Fruit fly (Drosophila melanogaster) whole organism, embryonic: ENCODE data around the gene XRCC1.
A peak's percentile ranks its signal among the peaks of the same experiment; 100 is the strongest.

Source experiments
- ATbp ChIP-seq: fragments of 200-800 bp; sonication (Bioruptor generic); optimal IDR thresholded peaks from 2 replicates; lab custom pipeline; 2017; ENCODE audit warnings: missing biosample characterization, mild to moderate bottlenecking, missing genetic modification characterization, missing genetic modification reagents
- Antp ChIP-seq: fragments of 200-800 bp; sonication (Bioruptor generic); optimal IDR thresholded peaks from 3 replicates; lab custom pipeline; 2016; ENCODE audit warnings: missing biosample characterization, missing genetic modification characterization
- Awh ChIP-seq: fragments of 200-800 bp; sonication (Bioruptor generic); IDR thresholded peaks from 2 replicates; pipeline ENCODE4, ENCODE4 v1.3.6; 2022; ENCODE audit warnings: missing biosample characterization, missing genetic modification characterization
- B-H1 ChIP-seq: fragments of 200-800 bp; sonication (Bioruptor generic); IDR thresholded peaks from 3 replicates; pipeline ENCODE4 v1.3.6; 2022; ENCODE audit warnings: missing biosample characterization, missing genetic modification characterization
- B-H2 ChIP-seq: fragments of 200-800 bp; sonication (Bioruptor generic); optimal IDR thresholded peaks from 2 replicates; lab custom pipeline; 2018; ENCODE audit warnings: missing biosample characterization, mild to moderate bottlenecking, missing genetic modification characterization
- BEAF-32 ChIP-seq: fragments of 200-800 bp; sonication (Bioruptor generic); optimal IDR thresholded peaks from 3 replicates; lab custom pipeline; 2017; ENCODE audit warnings: missing biosample characterization, missing genetic modification characterization, mild to moderate bottlenecking, moderate library complexity, missing genetic modification reagents
- Blimp-1 ChIP-seq: fragments of 200-800 bp; sonication (Bioruptor generic); optimal IDR thresholded peaks from 3 replicates; lab custom pipeline; 2018; ENCODE audit warnings: missing biosample characterization, missing genetic modification characterization, mild to moderate bottlenecking, moderate library complexity, missing genetic modification reagents
- CG10209 ChIP-seq: fragments of 200-800 bp; sonication (Bioruptor generic); optimal IDR thresholded peaks from 3 replicates; lab custom pipeline; 2017; ENCODE audit warnings: missing biosample characterization, mild to moderate bottlenecking, missing genetic modification characterization, missing genetic modification reagents
- CG10462 ChIP-seq: fragments of 200-800 bp; sonication (Bioruptor generic); optimal IDR thresholded peaks from 2 replicates; lab custom pipeline; 2016; ENCODE audit warnings: missing biosample characterization, missing genetic modification characterization
- CG10543 ChIP-seq: fragments of 200-800 bp; sonication (Bioruptor generic); optimal IDR thresholded peaks from 3 replicates; lab custom pipeline; 2017; ENCODE audit warnings: missing biosample characterization, mild to moderate bottlenecking, missing genetic modification characterization, moderate library complexity
- CG11560 ChIP-seq: fragments of 200-800 bp; sonication (Bioruptor generic); IDR thresholded peaks from 3 replicates; pipeline ENCODE4 v1.3.6; 2022; ENCODE audit warnings: missing biosample characterization, missing genetic modification characterization
- CG11723 ChIP-seq: fragments of 200-800 bp; sonication (Bioruptor generic); optimal IDR thresholded peaks from 2 replicates; lab custom pipeline; 2017; ENCODE audit warnings: missing biosample characterization, mild to moderate bottlenecking, missing genetic modification characterization
- CG12744 ChIP-seq: fragments of 200-800 bp; sonication (Bioruptor generic); optimal IDR thresholded peaks from 2 replicates; lab custom pipeline; 2016; ENCODE audit warnings: missing biosample characterization, missing genetic modification characterization
- CG16863 ChIP-seq: fragments of 200-800 bp; sonication (Bioruptor generic); optimal IDR thresholded peaks from 3 replicates; lab custom pipeline; 2016; ENCODE audit warnings: missing biosample characterization, missing genetic modification characterization
- CG2875 ChIP-seq: fragments of 200-800 bp; sonication (Bioruptor generic); optimal IDR thresholded peaks from 2 replicates; lab custom pipeline; 2017; ENCODE audit warnings: missing biosample characterization, mild to moderate bottlenecking, missing genetic modification characterization, missing genetic modification reagents
- CG33557 ChIP-seq: fragments of 200-800 bp; sonication (Bioruptor generic); optimal IDR thresholded peaks from 2 replicates; lab custom pipeline; 2019; ENCODE audit warnings: missing biosample characterization, mild to moderate bottlenecking, missing genetic modification characterization, moderate library complexity
- CG5245 ChIP-seq: fragments of 200-800 bp; sonication (Bioruptor generic); optimal IDR thresholded peaks from 3 replicates; lab custom pipeline; 2016; ENCODE audit warnings: missing biosample characterization, missing genetic modification characterization
- CG5953 ChIP-seq: fragments of 200-800 bp; sonication (Bioruptor generic); IDR thresholded peaks from 2 replicates; pipeline ENCODE4 v1.3.6; 2022; ENCODE audit warnings: missing biosample characterization, missing genetic modification characterization
- CG6813 ChIP-seq: fragments of 200-800 bp; sonication (Bioruptor generic); optimal IDR thresholded peaks from 2 replicates; lab custom pipeline; 2017; ENCODE audit warnings: missing biosample characterization, missing genetic modification characterization, mild to moderate bottlenecking, moderate library complexity, missing genetic modification reagents
- CG8478 ChIP-seq: fragments of >200 bp; optimal IDR thresholded peaks from 2 replicates; lab custom pipeline; 2018
- CG9215 ChIP-seq: fragments of 200-800 bp; sonication (Bioruptor generic); IDR thresholded peaks from 2 replicates; pipeline ENCODE4 v1.3.6; 2022; ENCODE audit warnings: missing biosample characterization, missing genetic modification characterization
- CG9437 ChIP-seq: fragments of 200-800 bp; sonication (Bioruptor generic); optimal IDR thresholded peaks from 2 replicates; lab custom pipeline; 2018; ENCODE audit warnings: missing biosample characterization, mild to moderate bottlenecking, missing genetic modification characterization
- CG9797 ChIP-seq: fragments of 200-800 bp; sonication (Bioruptor generic); optimal IDR thresholded peaks from 3 replicates; lab custom pipeline; 2018; ENCODE audit warnings: missing biosample characterization, mild to moderate bottlenecking, missing genetic modification characterization
- CHES-1-like ChIP-seq: fragments of 200-800 bp; sonication (Bioruptor generic); optimal IDR thresholded peaks from 2 replicates; lab custom pipeline; 2016; ENCODE audit warnings: missing biosample characterization, missing genetic modification characterization
- Chrac-16 ChIP-seq: fragments of 200-800 bp; sonication (Bioruptor generic); optimal IDR thresholded peaks from 3 replicates; lab custom pipeline; 2016; ENCODE audit warnings: missing biosample characterization, missing genetic modification characterization
- E2f1 ChIP-seq: fragments of 200-800 bp; sonication (Bioruptor generic); IDR thresholded peaks from 2 replicates; pipeline ENCODE4 v1.3.6; 2022; ENCODE audit warnings: missing biosample characterization, missing genetic modification characterization
- Elba2 ChIP-seq: fragments of 200-800 bp; sonication (Bioruptor generic); optimal IDR thresholded peaks from 3 replicates; lab custom pipeline; 2016; ENCODE audit warnings: missing biosample characterization, missing genetic modification characterization
- Ets65A ChIP-seq: fragments of 200-800 bp; sonication (Bioruptor generic); peaks from one replicate; lab custom pipeline; 2016; ENCODE audit warnings: missing biosample characterization, missing genetic modification characterization
- Fer2 ChIP-seq: fragments of 200-800 bp; sonication (Bioruptor generic); optimal IDR thresholded peaks from 2 replicates; lab custom pipeline; 2018; ENCODE audit warnings: missing biosample characterization, mild to moderate bottlenecking, missing genetic modification characterization, moderate library complexity
- Gsc ChIP-seq: fragments of 200-800 bp; sonication (Bioruptor generic); IDR thresholded peaks from 2 replicates; pipeline ENCODE4 v1.3.6; 2022; ENCODE audit warnings: missing biosample characterization, missing genetic modification characterization
- H2.0 ChIP-seq: fragments of 200-800 bp; sonication (Bioruptor generic); IDR thresholded peaks from 2 replicates; pipeline ENCODE4 v1.3.6; 2022; ENCODE audit warnings: missing biosample characterization, missing genetic modification characterization
- Lpt ChIP-seq: fragments of >200 bp; optimal IDR thresholded peaks from 2 replicates; lab custom pipeline; 2018; ENCODE audit warnings: missing biosample characterization, missing genetic modification characterization
- Side ChIP-seq: fragments of 200-800 bp; sonication (Bioruptor generic); optimal IDR thresholded peaks from 2 replicates; lab custom pipeline; 2016; ENCODE audit warnings: missing biosample characterization, missing genetic modification characterization
- Sin3A ChIP-seq: fragments of >200 bp; optimal IDR thresholded peaks from 2 replicates; lab custom pipeline; 2018
- Vsx1 ChIP-seq: fragments of 200-800 bp; sonication (Bioruptor generic); optimal IDR thresholded peaks from 2 replicates; lab custom pipeline; 2017; ENCODE audit warnings: missing biosample characterization, mild to moderate bottlenecking, missing genetic modification characterization, missing genetic modification reagents
- al ChIP-seq: fragments of 200-800 bp; sonication (Bioruptor generic); IDR thresholded peaks from 2 replicates; pipeline ENCODE4 v1.3.6; 2022; ENCODE audit warnings: missing biosample characterization, missing genetic modification characterization
- dmrt11E ChIP-seq: fragments of 200-800 bp; sonication (Bioruptor generic); optimal IDR thresholded peaks from 3 replicates; lab custom pipeline; 2018; ENCODE audit warnings: missing biosample characterization, mild to moderate bottlenecking, missing genetic modification characterization, moderate library complexity
- dmrt99B ChIP-seq: fragments of 200-800 bp; sonication (Bioruptor generic); optimal IDR thresholded peaks from 2 replicates; lab custom pipeline; 2018; ENCODE audit warnings: missing biosample characterization, mild to moderate bottlenecking, missing genetic modification characterization, moderate library complexity
- gcm ChIP-seq: fragments of 200-800 bp; sonication (Bioruptor generic); optimal IDR thresholded peaks from 2 replicates; lab custom pipeline; 2019; ENCODE audit warnings: missing biosample characterization, mild to moderate bottlenecking, missing genetic modification characterization, moderate library complexity
- gfzf ChIP-seq: fragments of 200-800 bp; sonication (Bioruptor generic); optimal IDR thresholded peaks from 2 replicates; lab custom pipeline; 2016; ENCODE audit warnings: missing biosample characterization, mild to moderate bottlenecking, missing genetic modification characterization, moderate library complexity
- hbn ChIP-seq: fragments of 200-800 bp; sonication (Bioruptor generic); IDR thresholded peaks from 2 replicates; pipeline ENCODE4 v1.3.6; 2022; ENCODE audit warnings: missing biosample characterization, missing genetic modification characterization; ENCODE audit not compliant: partially characterized antibody
- kah ChIP-seq: fragments of 200-800 bp; sonication (Bioruptor generic); optimal IDR thresholded peaks from 2 replicates; lab custom pipeline; 2018; ENCODE audit warnings: missing biosample characterization, mild to moderate bottlenecking, missing genetic modification characterization
- knrl ChIP-seq: fragments of 200-800 bp; sonication (Bioruptor generic); IDR thresholded peaks from 3 replicates; pipeline ENCODE4 v1.3.6; 2022; ENCODE audit warnings: missing biosample characterization, missing genetic modification characterization; ENCODE audit not compliant: partially characterized antibody
- nerfin-1 ChIP-seq: fragments of 200-800 bp; sonication (Bioruptor generic); optimal IDR thresholded peaks from 3 replicates; lab custom pipeline; 2019; ENCODE audit warnings: missing biosample characterization, mild to moderate bottlenecking, missing genetic modification characterization, moderate library complexity
- p53 ChIP-seq: fragments of 200-800 bp; sonication (Bioruptor generic); optimal IDR thresholded peaks from 2 replicates; lab custom pipeline; 2016; ENCODE audit warnings: missing biosample characterization, missing genetic modification characterization
- psq ChIP-seq: fragments of 200-800 bp; sonication (Bioruptor generic); optimal IDR thresholded peaks from 2 replicates; lab custom pipeline; 2017; ENCODE audit warnings: missing biosample characterization, missing genetic modification characterization
- shn ChIP-seq: fragments of 200-800 bp; sonication (Bioruptor generic); optimal IDR thresholded peaks from 3 replicates; lab custom pipeline; 2016; ENCODE audit warnings: missing biosample characterization, missing genetic modification characterization
- unpg ChIP-seq: fragments of 200-800 bp; sonication (Bioruptor generic); optimal IDR thresholded peaks from 3 replicates; lab custom pipeline; 2018; ENCODE audit warnings: missing biosample characterization, mild to moderate bottlenecking, missing genetic modification characterization, moderate library complexity
- wor ChIP-seq: fragments of 200-800 bp; sonication (Bioruptor generic); IDR thresholded peaks from 2 replicates; pipeline ENCODE4 v1.3.6; 2022; ENCODE audit warnings: missing biosample characterization, missing genetic modification characterization
- zen ChIP-seq: fragments of 200-800 bp; sonication (Bioruptor generic); optimal IDR thresholded peaks from 3 replicates; lab custom pipeline; 2018; ENCODE audit warnings: missing biosample characterization, mild to moderate bottlenecking, missing genetic modification characterization, moderate library complexity
- zfh2 ChIP-seq: fragments of 200-800 bp; sonication (Bioruptor generic); optimal IDR thresholded peaks from 2 replicates; lab custom pipeline; 2016; ENCODE audit warnings: missing biosample characterization, missing genetic modification characterization

XRCC1 gene

dm6 chrX:5322459-5322883 lies 7.2 kb upstream of the XRCC1 start, which contains the start of gene Rnp4F (continued):
- peak; percentile 64; the same call in 1 of the 2 replicates for TF ChIP-seq hbn (GFP tag; lab: Robert Waterston, UW)
- peak; percentile 76 for TF ChIP-seq CG9215 (GFP tag; lab: Robert Waterston, UW)
- TF ChIP-seq Sin3A (lab: Kevin White, UChicago): peak; percentile 81
- peak; percentile 59 for TF ChIP-seq Chrac-16 (GFP tag; lab: Kevin White, UChicago)
- no peak for TF ChIP-seq kah (GFP tag; lab: Kevin White, UChicago)
- peak; percentile 35; the same call in 1 of the 3 replicates for TF ChIP-seq B-H1 (GFP tag; lab: Robert Waterston, UW)
- peak; percentile 66 for TF ChIP-seq Side (GFP tag; lab: Kevin White, UChicago)
- TF ChIP-seq CG33557 (GFP tag; lab: Kevin White, UChicago): no peak
- TF ChIP-seq wor (GFP tag; lab: Robert Waterston, UW): peak; percentile 40; the same call in 1 of the 2 replicates
- no peak for TF ChIP-seq Lpt (GFP tag; lab: Kevin White, UChicago)
- no peak for TF ChIP-seq CG11723
- TF ChIP-seq psq (GFP tag; lab: Kevin White, UChicago): peak; percentile 25
- TF ChIP-seq Gsc (GFP tag; lab: Robert Waterston, UW): no peak
- peak; percentile 9 for TF ChIP-seq B-H2 (GFP tag; lab: Kevin White, UChicago)
- TF ChIP-seq unpg: no peak
- TF ChIP-seq CG12744: peak; percentile 44
- TF ChIP-seq E2f1 (GFP tag; lab: Robert Waterston, UW): peak; percentile 79
- peak; percentile 39; the same call in 1 of the 2 replicates for TF ChIP-seq H2.0 (GFP tag; lab: Robert Waterston, UW)
- no peak for TF ChIP-seq CG8478 (lab: Kevin White, UChicago)
- peak; percentile 74 for TF ChIP-seq CG9797 (GFP tag; lab: Kevin White, UChicago)
- TF ChIP-seq knrl (GFP tag; lab: Robert Waterston, UW): peak; percentile 88
- TF ChIP-seq p53 (GFP tag; lab: Kevin White, UChicago): peak; percentile 53
- no peak for TF ChIP-seq dmrt11E (tag; lab: Kevin White, UChicago)
- peak; percentile 19 for TF ChIP-seq CG10462 (GFP tag; lab: Kevin White, UChicago)
- peak; percentile 99 for TF ChIP-seq Ets65A (GFP tag; lab: Kevin White, UChicago)
- TF ChIP-seq CG5953: no peak
- no peak for TF ChIP-seq Vsx1 (GFP tag; lab: Kevin White, UChicago)
- TF ChIP-seq gfzf: peak; percentile 65
- TF ChIP-seq CG5245 (GFP tag; lab: Kevin White, UChicago): peak; percentile 35
- peak; percentile 6 for TF ChIP-seq nerfin-1
- peak; percentile 16 for TF ChIP-seq Fer2 (tag; lab: Kevin White, UChicago)
- peak; percentile 65; the same call in 2 of the 3 replicates for TF ChIP-seq CG11560 (tag; lab: Robert Waterston, UW)
- TF ChIP-seq Awh (GFP tag; lab: Robert Waterston, UW): no peak
- peak; percentile 81 for TF ChIP-seq CHES-1-like (GFP tag; lab: Kevin White, UChicago)
- TF ChIP-seq CG16863 (GFP tag; lab: Kevin White, UChicago): peak; percentile 53
- no peak for TF ChIP-seq dmrt99B
- TF ChIP-seq Antp: peak; percentile 78
- TF ChIP-seq BEAF-32: peak; percentile 91
- TF ChIP-seq zfh2 (GFP tag; lab: Kevin White, UChicago): peak; percentile 89
- peak; percentile 61 for TF ChIP-seq al (GFP tag; lab: Robert Waterston, UW)
- TF ChIP-seq CG2875 (GFP tag; lab: Kevin White, UChicago): no peak
- TF ChIP-seq gcm: no peak
- peak; percentile 51 for TF ChIP-seq CG10209 (GFP tag; lab: Kevin White, UChicago)
- TF ChIP-seq ATbp (GFP tag; lab: Kevin White, UChicago): no peak
- TF ChIP-seq CG10543 (GFP tag; lab: Kevin White, UChicago): peak; percentile 74
- peak; percentile 28 for TF ChIP-seq CG6813 (GFP tag; lab: Kevin White, UChicago)
- peak; percentile 58 for TF ChIP-seq zen (tag; lab: Kevin White, UChicago)
- no peak for TF ChIP-seq Blimp-1 (GFP tag; lab: Kevin White, UChicago)
- TF ChIP-seq CG9437: peak; percentile 5
- peak; percentile 82 for TF ChIP-seq shn (GFP tag; lab: Kevin White, UChicago)
- peak; percentile 75 for TF ChIP-seq Elba2 (GFP tag; lab: Kevin White, UChicago)
